Fruit fly (Drosophila melanogaster): Measurements from ENCODE around the gene CG13733.

CG13733 gene

dm6 chr3L:17485280-17485792, 6.6 kb upstream of the CG13733 start:
- TF ChIP-seq Dfd (GFP tag; optimal IDR thresholded peaks at IDR 0.05) (no peak), tai (GFP tag; optimal IDR thresholded peaks at IDR 0.05) (peak; percentile 8), psq (GFP tag; optimal IDR thresholded peaks at IDR 0.05) (peak; percentile 40), N (GFP tag; optimal IDR thresholded peaks at IDR 0.05) (no peak), Hr83 (GFP tag; optimal IDR thresholded peaks at IDR 0.05; ENCODE audit: poor library complexity, severe bottlenecking) (peak; percentile 52), jim (GFP tag; optimal IDR thresholded peaks at IDR 0.05) (no peak), dmrt93B (GFP tag; optimal IDR thresholded peaks at IDR 0.05) (peak; percentile 46), pan (optimal IDR thresholded peaks at IDR 0.05) (no peak), br (GFP tag; optimal IDR thresholded peaks at IDR 0.05) (peak; percentile 28), sv (GFP tag; optimal IDR thresholded peaks at IDR 0.05) (peak; percentile 35), dsf (GFP tag; optimal IDR thresholded peaks at IDR 0.05; ENCODE audit: borderline replicate concordance) (no peak), Hr78 (GFP tag; optimal IDR thresholded peaks at IDR 0.05) (no peak), OdsH (GFP tag; optimal IDR thresholded peaks at IDR 0.05) (peak; percentile 28), foxo (GFP tag; optimal IDR thresholded peaks at IDR 0.05) (peak in 1 of 2 experiments; percentile 70), CG9705 (GFP tag; optimal IDR thresholded peaks at IDR 0.05) (peak; percentile 63), usp (GFP tag; optimal IDR thresholded peaks at IDR 0.05) (no peak), Myc (optimal IDR thresholded peaks at IDR 0.05) (no peak), lola (GFP tag; optimal IDR thresholded peaks at IDR 0.05) (no peak), Mio (GFP tag; optimal IDR thresholded peaks at IDR 0.05) (no peak), ey (GFP tag; optimal IDR thresholded peaks at IDR 0.05) (peak; percentile 30), sage (GFP tag; optimal IDR thresholded peaks at IDR 0.05) (peak; percentile 25), Dif (GFP tag; optimal IDR thresholded peaks at IDR 0.05; ENCODE audit: partially characterized antibody) (no peak), woc (GFP tag; optimal IDR thresholded peaks at IDR 0.05) (peak; percentile 34), Rel (GFP tag; optimal IDR thresholded peaks at IDR 0.05) (no peak), Rel (tag; optimal IDR thresholded peaks at IDR 0.05) (peak; percentile 49), Hnf4 (GFP tag; optimal IDR thresholded peaks at IDR 0.05) (peak; percentile 60), HLH106 (tag; optimal IDR thresholded peaks at IDR 0.05) (peak; percentile 36), Sp1 (GFP tag; optimal IDR thresholded peaks at IDR 0.05) (peak; percentile 50), Vsx2 (GFP tag; optimal IDR thresholded peaks at IDR 0.05; ENCODE audit: partially characterized antibody) (no peak), brk (GFP tag; optimal IDR thresholded peaks at IDR 0.05) (peak; percentile 38), CG32264 (GFP tag; optimal IDR thresholded peaks at IDR 0.05) (no peak), fru (GFP tag; optimal IDR thresholded peaks at IDR 0.05) (peak; percentile 62), rgr (GFP tag; optimal IDR thresholded peaks at IDR 0.05) (peak; percentile 78), Abd-B (GFP tag; optimal IDR thresholded peaks at IDR 0.05) (no peak), GATAd (GFP tag; optimal IDR thresholded peaks at IDR 0.05) (no peak), h (GFP tag; optimal IDR thresholded peaks at IDR 0.05) (peak; percentile 77), dl (GFP tag; optimal IDR thresholded peaks at IDR 0.05; ENCODE audit: insufficient read depth in 1 of 2, partially characterized antibody in 2 of 2) (no peak), CrebA (GFP tag; optimal IDR thresholded peaks at IDR 0.05; ENCODE audit: borderline replicate concordance) (no peak), Jra (GFP tag; optimal IDR thresholded peaks at IDR 0.05) (peak; percentile 58)

- TF ChIP-seq sage (GFP tag; optimal IDR thresholded peaks at IDR 0.05): no peak
Measured at dm6 chr3L:17476496-17476895, 2.2 kb downstream of the CG13733 start.

DNA sequence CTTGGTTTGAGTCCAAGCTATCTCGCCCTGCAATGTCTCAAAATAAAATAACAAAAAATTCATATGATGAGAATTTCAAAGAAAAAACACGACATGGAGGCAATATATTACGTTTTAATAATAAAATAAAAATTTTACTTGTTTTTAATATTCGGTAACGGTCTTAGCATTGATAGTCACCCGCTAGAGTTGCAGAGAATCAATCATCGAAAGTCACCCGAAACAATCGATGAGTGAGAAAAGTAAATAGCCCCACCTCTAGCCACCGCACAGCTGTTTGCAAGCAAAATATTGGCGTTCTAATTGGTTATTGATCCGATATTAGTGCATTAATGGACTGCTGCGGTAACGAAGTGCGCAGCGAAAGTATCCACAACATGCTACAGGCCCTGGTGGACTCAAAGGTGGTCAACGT, 2.7 kb downstream of the CG13733 start, which contains the start of gene CG34250:
CG34250 (plus strand) TSS at position 244 of the 415 bp plus-strand sequence.
- TF ChIP-seq br (GFP tag; optimal IDR thresholded peaks at IDR 0.05) (peak; percentile 14), GATAd (GFP tag; optimal IDR thresholded peaks at IDR 0.05) (no peak), N (GFP tag; optimal IDR thresholded peaks at IDR 0.05) (no peak), Myc (optimal IDR thresholded peaks at IDR 0.05) (peak; percentile 11), psq (GFP tag; optimal IDR thresholded peaks at IDR 0.05) (peak; percentile 29), CrebA (GFP tag; optimal IDR thresholded peaks at IDR 0.05; ENCODE audit: borderline replicate concordance) (no peak), Dfd (GFP tag; optimal IDR thresholded peaks at IDR 0.05) (no peak), Vsx2 (GFP tag; optimal IDR thresholded peaks at IDR 0.05; ENCODE audit: partially characterized antibody) (no peak), dsf (GFP tag; optimal IDR thresholded peaks at IDR 0.05; ENCODE audit: borderline replicate concordance) (peak; percentile 67), Abd-B (GFP tag; optimal IDR thresholded peaks at IDR 0.05) (no peak), Jra (GFP tag; optimal IDR thresholded peaks at IDR 0.05) (peak; percentile 68), rgr (GFP tag; optimal IDR thresholded peaks at IDR 0.05) (peak; percentile 37), sv (GFP tag; optimal IDR thresholded peaks at IDR 0.05) (no peak), usp (GFP tag; optimal IDR thresholded peaks at IDR 0.05) (no peak), woc (GFP tag; optimal IDR thresholded peaks at IDR 0.05) (no peak), Dif (GFP tag; optimal IDR thresholded peaks at IDR 0.05; ENCODE audit: partially characterized antibody) (no peak), Sp1 (GFP tag; optimal IDR thresholded peaks at IDR 0.05) (peak; percentile 19), jim (GFP tag; optimal IDR thresholded peaks at IDR 0.05) (no peak), Hr78 (GFP tag; optimal IDR thresholded peaks at IDR 0.05) (no peak), CG9705 (GFP tag; optimal IDR thresholded peaks at IDR 0.05) (no peak), foxo (GFP tag; optimal IDR thresholded peaks at IDR 0.05) (peak in 1 of 2 experiments; percentile 52), fru (GFP tag; optimal IDR thresholded peaks at IDR 0.05) (peak; percentile 24), lola (GFP tag; optimal IDR thresholded peaks at IDR 0.05) (no peak), Rel (GFP tag; optimal IDR thresholded peaks at IDR 0.05) (no peak), Rel (tag; optimal IDR thresholded peaks at IDR 0.05) (peak; percentile 7), HLH106 (tag; optimal IDR thresholded peaks at IDR 0.05) (peak; percentile 40), dl (GFP tag; optimal IDR thresholded peaks at IDR 0.05; ENCODE audit: insufficient read depth in 1 of 2, partially characterized antibody in 2 of 2) (no peak), ey (GFP tag; optimal IDR thresholded peaks at IDR 0.05) (peak; percentile 4), Hnf4 (GFP tag; optimal IDR thresholded peaks at IDR 0.05) (peak; percentile 59), pan (optimal IDR thresholded peaks at IDR 0.05) (no peak), brk (GFP tag; optimal IDR thresholded peaks at IDR 0.05) (peak; percentile 72), Mio (GFP tag; optimal IDR thresholded peaks at IDR 0.05) (no peak), Hr83 (GFP tag; optimal IDR thresholded peaks at IDR 0.05; ENCODE audit: poor library complexity, severe bottlenecking) (peak; percentile 13), h (GFP tag; optimal IDR thresholded peaks at IDR 0.05) (peak; percentile 62), OdsH (GFP tag; optimal IDR thresholded peaks at IDR 0.05) (peak; percentile 30), sage (GFP tag; optimal IDR thresholded peaks at IDR 0.05) (peak; percentile 50), tai (GFP tag; optimal IDR thresholded peaks at IDR 0.05) (peak; percentile 64), dmrt93B (GFP tag; optimal IDR thresholded peaks at IDR 0.05) (no peak), CG32264 (GFP tag; optimal IDR thresholded peaks at IDR 0.05) (no peak)
